Worm (Caenorhabditis elegans) whole organism, L1 larva: Measurements from ENCODE around the gene clec-250.

Source experiments
- lir-3 ChIP-seq: sonication (generic microtip); optimal IDR thresholded peaks from 2 replicates; lab custom pipeline; 2016; ENCODE audit warnings: mild to moderate bottlenecking, missing genetic modification characterization, moderate library complexity, missing compliant biosample characterization; ENCODE audit not compliant: poor library complexity
- tbx-2 ChIP-seq: sonication (generic microtip); optimal IDR thresholded peaks from 2 replicates; lab custom pipeline; 2016; ENCODE audit warnings: missing genetic modification characterization, missing compliant biosample characterization

DNA sequence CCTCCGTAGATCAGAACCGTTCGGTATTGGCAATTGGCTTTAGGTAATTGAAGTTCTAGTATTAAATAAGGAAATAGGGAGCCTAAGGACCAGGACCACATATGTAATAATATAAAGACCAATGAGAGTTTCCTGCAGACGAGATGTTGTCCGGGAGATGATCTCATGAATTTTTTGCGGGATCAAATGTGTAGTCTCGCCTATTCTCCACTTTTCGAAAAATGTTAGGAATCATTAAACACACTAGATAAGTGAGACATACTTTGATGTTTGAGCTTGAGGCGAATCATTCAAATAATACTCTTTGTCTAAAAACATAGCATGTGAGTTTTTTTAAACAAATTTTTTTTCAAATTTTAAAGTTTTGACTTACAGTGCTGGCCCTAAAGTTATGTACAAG is 11.0 kb upstream of the clec-250 start, which contains the start of gene F11D11.6:
- no peak for TF ChIP-seq tbx-2 (tag; lab: Kevin White, UChicago)
- no peak for TF ChIP-seq lir-3
